Worm (Caenorhabditis elegans): Measurements from ENCODE around the gene Y50D4A.6.

DNA sequence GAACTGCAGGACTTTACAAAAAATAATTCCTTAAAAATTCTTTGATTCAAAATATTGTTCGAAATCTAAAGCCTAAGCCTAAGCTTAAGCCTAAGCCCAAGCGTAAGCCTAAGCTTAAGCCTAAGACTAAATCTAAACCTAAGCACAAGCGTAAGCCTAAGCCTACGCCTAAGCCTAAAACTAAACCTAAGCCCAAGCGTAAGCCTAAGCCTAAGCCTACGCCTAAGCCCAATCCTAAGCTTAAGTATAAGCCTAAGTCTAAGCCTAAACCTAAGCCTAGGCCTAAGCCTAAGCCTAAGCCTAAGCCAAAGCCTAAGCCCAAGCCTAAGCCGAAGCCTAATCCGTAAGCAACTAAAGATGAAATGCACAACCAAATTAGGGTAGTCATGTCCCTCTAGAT is 31.5 kb upstream of the Y50D4A.6 start:
- TF ChIP-seq lir-1 (GFP tag; conservative IDR thresholded peaks at IDR 0.05) (no peak), pha-4 (tag; optimal IDR thresholded peaks at IDR 0.05) (no peak), F23B12.7 (tag; optimal IDR thresholded peaks at IDR 0.05; ENCODE audit: insufficient read depth) (no peak), ceh-79 (tag; optimal IDR thresholded peaks at IDR 0.05) (no peak), F52B5.7 (tag; optimal IDR thresholded peaks at IDR 0.05) (no peak), tbp1 (GFP tag; optimal IDR thresholded peaks at IDR 0.05) (no peak), ZK185.1 (tag; optimal IDR thresholded peaks at IDR 0.05; ENCODE audit: poor library complexity, severe bottlenecking) (no peak), snpc-1.3 (tag; optimal IDR thresholded peaks at IDR 0.05; ENCODE audit: insufficient read depth) (no peak), hmg-1.2 (GFP tag; IDR thresholded peaks at IDR 0.05) (no peak), mes-4 (tag; optimal IDR thresholded peaks at IDR 0.05) (no peak), die-1 (tag; optimal IDR thresholded peaks at IDR 0.05) (no peak)

All from whole organism, young adult.